Fruit fly (Drosophila melanogaster): Measurements from ENCODE around the gene Rpp14a.

The Rpp14a gene

DNA sequence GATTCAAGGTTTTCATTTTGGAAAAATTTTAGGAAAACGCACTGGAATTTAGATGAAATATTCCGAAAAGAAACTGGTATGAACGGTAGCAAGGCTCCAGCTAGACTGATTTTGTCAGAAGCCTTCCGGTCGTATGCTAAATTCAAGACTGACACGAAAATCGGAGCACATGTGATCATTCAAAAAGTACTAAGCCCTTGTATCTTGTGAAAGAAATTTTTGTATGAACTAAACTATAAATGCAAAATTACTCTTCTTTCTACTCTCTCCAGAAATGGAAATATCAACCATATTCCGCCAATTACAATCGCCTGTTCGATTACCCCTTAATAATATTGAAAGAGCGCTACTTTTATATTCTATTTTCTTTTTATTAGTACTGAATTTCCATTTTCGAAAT is 19.0 kb upstream of the Rpp14a start, which contains the start of gene ocn:
ocn (minus strand) TSS at position 101 of the 400 bp plus-strand sequence.
- TF ChIP-seq CG34406 (GFP tag; optimal IDR thresholded peaks at IDR 0.05) (no peak), Hr39 (GFP tag; optimal IDR thresholded peaks at IDR 0.05) (no peak), CG6163 (GFP tag; IDR thresholded peaks at IDR 0.05) (no peak), OdsH (GFP tag; optimal IDR thresholded peaks at IDR 0.05) (no peak), achi (GFP tag; optimal IDR thresholded peaks at IDR 0.05) (no peak), svp (GFP tag) (no peak), Lpt (GFP tag; optimal IDR thresholded peaks at IDR 0.05) (no peak), dac (GFP tag; optimal IDR thresholded peaks at IDR 0.05) (no peak), CG15336 (GFP tag; IDR thresholded peaks at IDR 0.05) (no peak), esn (GFP tag; optimal IDR thresholded peaks at IDR 0.05) (no peak), vri (GFP tag; optimal IDR thresholded peaks at IDR 0.05) (no peak), CG6854 (GFP tag; optimal IDR thresholded peaks at IDR 0.05) (no peak), pdm3 (GFP tag; optimal IDR thresholded peaks at IDR 0.05) (no peak), cyc (GFP tag; optimal IDR thresholded peaks at IDR 0.05) (no peak), CG8119 (GFP tag; IDR thresholded peaks at IDR 0.05) (no peak), salr (GFP tag; optimal IDR thresholded peaks at IDR 0.05) (no peak), Hr38 (GFP tag; optimal IDR thresholded peaks at IDR 0.05) (no peak), Smox (GFP tag; optimal IDR thresholded peaks at IDR 0.05) (no peak)

dm6 chr3R:30038628-30039027 is 18.0 kb upstream of the Rpp14a start, which contains the start of gene janB:
janB (minus strand) TSS chr3R:30038728.
- TF ChIP-seq CG16779 (tag; optimal IDR thresholded peaks at IDR 0.05), result no peak
- TF ChIP-seq esn (GFP tag; optimal IDR thresholded peaks at IDR 0.05), result no peak
- no peak for TF ChIP-seq CG6276 (GFP tag; optimal IDR thresholded peaks at IDR 0.05)
- TF ChIP-seq Hr38 (GFP tag; optimal IDR thresholded peaks at IDR 0.05), result no peak
- no peak for TF ChIP-seq CG10631 (GFP tag; optimal IDR thresholded peaks at IDR 0.05)
- TF ChIP-seq Eip78C (GFP tag), result no peak
- TF ChIP-seq svp (GFP tag), result no peak
- TF ChIP-seq topi (GFP tag; optimal IDR thresholded peaks at IDR 0.05), result no peak
- no peak for TF ChIP-seq CG32006 (GFP tag; optimal IDR thresholded peaks at IDR 0.05)
- TF ChIP-seq lz (GFP tag; optimal IDR thresholded peaks at IDR 0.05), result no peak
- TF ChIP-seq eg (GFP tag; IDR thresholded peaks at IDR 0.05), result no peak
- TF ChIP-seq pdm3 (GFP tag; optimal IDR thresholded peaks at IDR 0.05), result no peak
- TF ChIP-seq Eip75B (GFP tag; optimal IDR thresholded peaks at IDR 0.05), result no peak
- no peak for TF ChIP-seq vri (GFP tag; optimal IDR thresholded peaks at IDR 0.05)
- no peak for TF ChIP-seq Eip93F (GFP tag; optimal IDR thresholded peaks at IDR 0.05)
- no peak for TF ChIP-seq Hr39 (GFP tag; optimal IDR thresholded peaks at IDR 0.05)
- TF ChIP-seq CG11762 (GFP tag; optimal IDR thresholded peaks at IDR 0.05; ENCODE audit: insufficient read depth), result no peak
- TF ChIP-seq CG11902 (GFP tag; optimal IDR thresholded peaks at IDR 0.05), result no peak

- TF ChIP-seq Eip75B (GFP tag; optimal IDR thresholded peaks at IDR 0.05) (no peak), esn (GFP tag; optimal IDR thresholded peaks at IDR 0.05) (peak; percentile 45), eg (GFP tag; IDR thresholded peaks at IDR 0.05) (no peak), CG6854 (GFP tag; optimal IDR thresholded peaks at IDR 0.05) (no peak), CG3032 (tag; optimal IDR thresholded peaks at IDR 0.05) (peak; percentile 18), dsx (GFP tag; optimal IDR thresholded peaks at IDR 0.05; ENCODE audit: poor library complexity, severe bottlenecking) (peak; percentile 91)
These were observed 17.2 kb upstream of the Rpp14a start, which contains the start of the genes janA, Sry-alpha and Sry-beta for dm6 chr3R:30039494-30039893. janA (minus strand) TSS chr3R:30039533. Sry-alpha (plus strand) TSS chr3R:30039719. Sry-beta (plus strand) TSS chr3R:30039719.

- TF ChIP-seq fd59A (GFP tag; optimal IDR thresholded peaks at IDR 0.05), result no peak
- TF ChIP-seq lz (GFP tag; optimal IDR thresholded peaks at IDR 0.05), result no peak
- TF ChIP-seq Smox (GFP tag; optimal IDR thresholded peaks at IDR 0.05), result no peak
- TF ChIP-seq dac (GFP tag; optimal IDR thresholded peaks at IDR 0.05), result no peak
- no peak for TF ChIP-seq CG10631 (GFP tag; optimal IDR thresholded peaks at IDR 0.05)
These were observed 15.8 kb upstream of the Rpp14a start for dm6 chr3R:30040879-30041278.

- TF ChIP-seq CG10669 (GFP tag; optimal IDR thresholded peaks at IDR 0.05) (no peak), spab (GFP tag; optimal IDR thresholded peaks at IDR 0.05) (no peak), Blimp-1 (GFP tag; optimal IDR thresholded peaks at IDR 0.05) (no peak), Hr4 (GFP tag; optimal IDR thresholded peaks at IDR 0.05) (no peak), Eip93F (GFP tag; optimal IDR thresholded peaks at IDR 0.05) (no peak), achi (GFP tag; optimal IDR thresholded peaks at IDR 0.05) (no peak), CG3919 (GFP tag; optimal IDR thresholded peaks at IDR 0.05) (no peak), CG9139 (GFP tag; optimal IDR thresholded peaks at IDR 0.05) (no peak), CG11902 (GFP tag; optimal IDR thresholded peaks at IDR 0.05) (no peak), Eip75B (GFP tag; optimal IDR thresholded peaks at IDR 0.05) (no peak), CG16779 (tag; optimal IDR thresholded peaks at IDR 0.05) (no peak), fd59A (GFP tag; optimal IDR thresholded peaks at IDR 0.05) (no peak), pdm3 (GFP tag; optimal IDR thresholded peaks at IDR 0.05) (no peak), Hr39 (GFP tag; optimal IDR thresholded peaks at IDR 0.05) (peak; percentile 81), svp (GFP tag) (no peak), CG11762 (GFP tag; optimal IDR thresholded peaks at IDR 0.05; ENCODE audit: insufficient read depth) (peak; percentile 8), net (GFP tag; optimal IDR thresholded peaks at IDR 0.05) (no peak), Met (GFP tag; optimal IDR thresholded peaks at IDR 0.05) (no peak)
These were observed 13.4 kb upstream of the Rpp14a start, which contains the start of gene Sry-delta for dm6 chr3R:30043139-30043744. Sry-delta (plus strand) TSS chr3R:30043341.
